Worm (Caenorhabditis elegans): ENCODE results near the gene oxy-4.

DNA sequence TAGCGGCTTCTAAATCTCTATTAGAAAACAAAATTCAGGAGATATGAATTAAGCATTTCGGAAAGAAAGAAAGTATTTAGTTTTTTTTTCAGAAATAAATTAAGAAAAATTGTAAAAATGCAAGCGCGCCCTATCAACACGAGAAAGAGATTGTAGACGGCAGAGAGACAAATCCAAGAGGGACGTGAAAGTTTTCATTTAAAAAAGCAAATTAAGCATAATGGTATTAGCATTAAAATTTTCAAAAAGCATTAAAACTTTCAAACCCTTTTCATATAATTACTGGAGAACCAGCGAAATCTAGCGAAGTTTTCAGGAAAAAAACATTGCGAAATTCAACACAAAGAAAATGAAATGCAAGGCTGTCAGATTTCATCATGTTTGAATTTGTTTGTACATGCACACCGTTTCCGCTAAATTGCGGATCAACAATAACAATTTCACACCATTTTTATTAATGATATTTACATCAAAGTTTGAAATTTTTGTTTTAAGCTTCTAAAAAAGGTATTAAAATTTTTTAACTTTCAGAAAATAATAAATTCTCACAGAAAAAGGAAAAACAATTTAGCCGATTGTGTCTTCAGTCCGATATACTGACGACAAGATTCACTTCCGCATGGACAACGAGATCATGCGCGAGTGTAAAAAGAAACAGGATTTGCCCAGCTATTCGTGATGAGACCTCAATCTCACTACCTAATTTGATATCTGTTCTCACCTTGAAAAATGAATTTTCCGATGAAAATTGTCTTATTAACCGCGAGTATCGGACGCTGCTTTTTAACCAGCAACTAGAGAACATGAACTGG lies 4.5 kb upstream of the oxy-4 start, which contains the start of gene gars-1:
- TF ChIP-seq B0310.2 (tag; optimal IDR thresholded peaks at IDR 0.05) (no peak), ama-1 (optimal IDR thresholded peaks at IDR 0.05) (no peak), tbx-37 (GFP tag; conservative IDR thresholded peaks at IDR 0.05) (no peak), hnd-1 (tag; optimal IDR thresholded peaks at IDR 0.05) (no peak), hmbx-1 (tag; optimal IDR thresholded peaks at IDR 0.05) (no peak)
